Worm (Caenorhabditis elegans): Measurements from ENCODE around the gene rpl-15.

rpl-15 gene

ce11 chrIV:665225-665624 lies 10.8 kb upstream of the rpl-15 start, which contains the start of gene K11H12.7:
Gene K11H12.7 (plus strand): TSS chrIV:665525.
- no peak for TF ChIP-seq elt-1 (tag; optimal IDR thresholded peaks at IDR 0.05)
- TF ChIP-seq crh-2 (tag; optimal IDR thresholded peaks at IDR 0.05): no peak
- no peak for TF ChIP-seq unc-62 (GFP tag; optimal IDR thresholded peaks at IDR 0.05)
- no peak for TF ChIP-seq zag-1 (tag; optimal IDR thresholded peaks at IDR 0.05)
- no peak for TF ChIP-seq snpc-4 (tag; optimal IDR thresholded peaks at IDR 0.05)
- no peak for TF ChIP-seq sma-3 (GFP tag; optimal IDR thresholded peaks at IDR 0.05)
- TF ChIP-seq mbf-1 (tag; optimal IDR thresholded peaks at IDR 0.05): no peak
- TF ChIP-seq skn-1 (tag; optimal IDR thresholded peaks at IDR 0.05): no peak
- no peak for TF ChIP-seq elt-3 (tag; optimal IDR thresholded peaks at IDR 0.05)
- no peak for TF ChIP-seq dmd-4 (tag; optimal IDR thresholded peaks at IDR 0.05)
- TF ChIP-seq aly-2 (tag; optimal IDR thresholded peaks at IDR 0.05): no peak
- no peak for TF ChIP-seq F13H6.1 (tag; optimal IDR thresholded peaks at IDR 0.05)
- no peak for TF ChIP-seq Y55F3AM.14 (GFP tag; optimal IDR thresholded peaks at IDR 0.05)
- TF ChIP-seq gmeb-1 (tag; optimal IDR thresholded peaks at IDR 0.05): no peak

- TF ChIP-seq gmeb-1 (tag; optimal IDR thresholded peaks at IDR 0.05): no peak
- TF ChIP-seq aly-2 (tag; optimal IDR thresholded peaks at IDR 0.05): no peak
- no peak for TF ChIP-seq egl-27 (tag; optimal IDR thresholded peaks at IDR 0.05)
- TF ChIP-seq C34F6.9 (tag; optimal IDR thresholded peaks at IDR 0.05): peak; percentile 29
- TF ChIP-seq sma-9 (GFP tag; optimal IDR thresholded peaks at IDR 0.05): no peak
- no peak for TF ChIP-seq sma-9 (tag; optimal IDR thresholded peaks at IDR 0.05)
- peak; percentile 29 for TF ChIP-seq nhr-25 (tag; optimal IDR thresholded peaks at IDR 0.05)
- TF ChIP-seq nhr-129 (tag; optimal IDR thresholded peaks at IDR 0.05): peak; percentile 10
- TF ChIP-seq lsy-2 (tag; optimal IDR thresholded peaks at IDR 0.05): peak in 1 of 2 experiments; percentile 14
These were observed 9.7 kb upstream of the rpl-15 start for ce11 chrIV:664122-664521.

- TF ChIP-seq nhr-10 (tag; optimal IDR thresholded peaks at IDR 0.05): no peak
- no peak for TF ChIP-seq nhr-77 (tag; optimal IDR thresholded peaks at IDR 0.05)
- no peak for TF ChIP-seq ztf-11 (tag; optimal IDR thresholded peaks at IDR 0.05)
- TF ChIP-seq snpc-4 (tag; optimal IDR thresholded peaks at IDR 0.05): no peak
- no peak for TF ChIP-seq sem-4 (tag; optimal IDR thresholded peaks at IDR 0.05)
- no peak for TF ChIP-seq sma-3 (GFP tag; optimal IDR thresholded peaks at IDR 0.05)
- TF ChIP-seq mbf-1 (tag; optimal IDR thresholded peaks at IDR 0.05): no peak
- no peak for TF ChIP-seq nhr-237 (tag; optimal IDR thresholded peaks at IDR 0.05)
- no peak for TF ChIP-seq egl-27 (tag; optimal IDR thresholded peaks at IDR 0.05)
- no peak for TF ChIP-seq elt-1 (tag; optimal IDR thresholded peaks at IDR 0.05)
- TF ChIP-seq nhr-25 (tag; optimal IDR thresholded peaks at IDR 0.05): no peak
These were observed 7.2 kb upstream of the rpl-15 start for ce11 chrIV:661623-662022.

ce11 chrIV:659585-659984 lies 5.2 kb upstream of the rpl-15 start:
- TF ChIP-seq nhr-77 (tag; optimal IDR thresholded peaks at IDR 0.05) (no peak), lin-11 (tag; optimal IDR thresholded peaks at IDR 0.05) (peak; percentile 21)

ce11 chrIV:658497-659177 lies 4.3 kb upstream of the rpl-15 start:
- TF ChIP-seq nhr-21 (tag; optimal IDR thresholded peaks at IDR 0.05) (no peak), ama-1 (optimal IDR thresholded peaks at IDR 0.05) (peak; percentile 50)

- TF ChIP-seq mdl-1 (tag; optimal IDR thresholded peaks at IDR 0.05) (peak in 1 of 2 experiments; percentile 30), snpc-4 (tag; optimal IDR thresholded peaks at IDR 0.05) (peak; percentile 98), ceh-82 (tag; optimal IDR thresholded peaks at IDR 0.05) (no peak), lin-13 (GFP tag; optimal IDR thresholded peaks at IDR 0.05) (peak; percentile 28), blmp-1 (tag; optimal IDR thresholded peaks at IDR 0.05; ENCODE audit: insufficient read depth) (no peak), nhr-6 (tag; optimal IDR thresholded peaks at IDR 0.05) (no peak), unc-39 (tag; optimal IDR thresholded peaks at IDR 0.05) (no peak), sma-3 (GFP tag; optimal IDR thresholded peaks at IDR 0.05) (peak; percentile 54), ztf-4 (tag; optimal IDR thresholded peaks at IDR 0.05) (no peak), F13H6.1 (tag; optimal IDR thresholded peaks at IDR 0.05) (peak; percentile 46), lin-39 (tag; optimal IDR thresholded peaks at IDR 0.05) (no peak), unc-55 (GFP tag; optimal IDR thresholded peaks at IDR 0.05) (peak; percentile 2), gmeb-1 (tag; optimal IDR thresholded peaks at IDR 0.05) (peak; percentile 79), nhr-21 (tag; optimal IDR thresholded peaks at IDR 0.05) (peak; percentile 12), lin-11 (tag; optimal IDR thresholded peaks at IDR 0.05) (peak; percentile 11), C34F6.9 (tag; optimal IDR thresholded peaks at IDR 0.05) (peak; percentile 35), lsy-2 (tag; optimal IDR thresholded peaks at IDR 0.05) (peak; percentile 79), zag-1 (tag; optimal IDR thresholded peaks at IDR 0.05) (no peak), nhr-129 (tag; optimal IDR thresholded peaks at IDR 0.05) (peak; percentile 81), sma-9 (GFP tag; optimal IDR thresholded peaks at IDR 0.05) (peak; percentile 64), sma-9 (tag; optimal IDR thresholded peaks at IDR 0.05) (no peak), nhr-12 (tag; optimal IDR thresholded peaks at IDR 0.05) (no peak), egl-27 (tag; optimal IDR thresholded peaks at IDR 0.05) (no peak), elt-1 (tag; optimal IDR thresholded peaks at IDR 0.05) (no peak), mbf-1 (tag; optimal IDR thresholded peaks at IDR 0.05) (no peak), ceh-16 (tag; optimal IDR thresholded peaks at IDR 0.05) (peak; percentile 49), nhr-25 (tag; optimal IDR thresholded peaks at IDR 0.05) (peak; percentile 9), nhr-23 (tag; optimal IDR thresholded peaks at IDR 0.05) (no peak), crh-2 (tag; optimal IDR thresholded peaks at IDR 0.05) (peak; percentile 37)
These were observed 3.6 kb upstream of the rpl-15 start for ce11 chrIV:657932-658331.
